Worm (Caenorhabditis elegans) whole organism, young adult: ENCODE results near the gene K09G1.2.

Experiments used
- C17E4.6 ChIP-seq: fragments of 200-800 bp; sonication (Bioruptor generic); IDR thresholded peaks from 2 replicates; pipeline ENCODE4 v1.3.6; 2022; ENCODE audit warnings: missing genetic modification reagents, missing genetic modification characterization, missing compliant biosample characterization
- D2030.7 ChIP-seq: fragments of 200-800 bp; sonication (Bioruptor generic); IDR thresholded peaks from 2 replicates; pipeline ENCODE4 v1.3.6; 2022; ENCODE audit warnings: missing genetic modification reagents, missing genetic modification characterization, missing compliant biosample characterization
- F10E7.11 ChIP-seq: sonication (generic microtip); optimal IDR thresholded peaks from 2 replicates; lab custom pipeline; 2017; ENCODE audit warnings: mild to moderate bottlenecking, missing genetic modification characterization, moderate library complexity, missing compliant biosample characterization
- F22D6.2 ChIP-seq: sonication (generic microtip); optimal IDR thresholded peaks from 2 replicates; lab custom pipeline; 2016; ENCODE audit warnings: mild to moderate bottlenecking, missing genetic modification characterization, missing compliant biosample characterization
- F23B12.7 ChIP-seq: sonication (generic microtip); optimal IDR thresholded peaks from 2 replicates; lab custom pipeline; 2017; ENCODE audit warnings: missing genetic modification characterization, mild to moderate bottlenecking, missing compliant biosample characterization, antibody characterized with exemption, moderate library complexity; ENCODE audit not compliant: insufficient read depth
- F37B4.10 ChIP-seq: fragments of 200-800 bp; sonication (Bioruptor generic); IDR thresholded peaks from 2 replicates; pipeline ENCODE4 v1.3.6; 2022; ENCODE audit warnings: missing genetic modification characterization, missing compliant biosample characterization
- F55B11.4 ChIP-seq: sonication (generic microtip); optimal IDR thresholded peaks from 2 replicates; lab custom pipeline; 2016; ENCODE audit warnings: missing compliant biosample characterization, missing genetic modification characterization, borderline replicate concordance; ENCODE audit not compliant: insufficient read depth
- F57A8.1 ChIP-seq: fragments of 200-800 bp; sonication (Bioruptor generic); optimal IDR thresholded peaks from 2 replicates; lab custom pipeline; 2018; ENCODE audit warnings: mild to moderate bottlenecking, missing genetic modification characterization, moderate library complexity, missing compliant biosample characterization
- K11D2.4 ChIP-seq: fragments of 200-800 bp; sonication (Bioruptor generic); IDR thresholded peaks from 2 replicates; pipeline ENCODE4 v1.3.6; 2022; ENCODE audit warnings: missing genetic modification reagents, missing genetic modification characterization, missing compliant biosample characterization
- Y53F4B.3 ChIP-seq: fragments of 200-800 bp; sonication (Bioruptor generic); IDR thresholded peaks from 2 replicates; pipeline ENCODE4 v1.3.6; 2022; ENCODE audit warnings: missing genetic modification reagents, missing genetic modification characterization, missing compliant biosample characterization
- Y67H2A.10 ChIP-seq: fragments of 200-800 bp; sonication (Bioruptor generic); conservative IDR thresholded peaks from 2 replicates; pipeline ENCODE4 v1.3.6; 2022; ENCODE audit warnings: missing genetic modification reagents, missing genetic modification characterization, missing compliant biosample characterization
- Y95B8A.8 ChIP-seq: fragments of 200-800 bp; sonication (Bioruptor generic); IDR thresholded peaks from 2 replicates; pipeline ENCODE4 v1.3.6; 2022; ENCODE audit warnings: missing genetic modification reagents, missing genetic modification characterization, missing compliant biosample characterization
- ama-1 ChIP-seq, 3 experiments: fragments of 150-350 bp in 1 of 3; sonication (generic microtip) in 2 of 3; optimal IDR thresholded peaks; 2 replicates each; lab custom pipeline; 2014 to 2018; ENCODE audit warnings: missing biosample characterization in 2 of 3, missing genetic modification characterization in 2 of 3, missing genetic modification reagents in 2 of 3
- aptf-2 ChIP-seq: fragments of 200-800 bp; sonication (Bioruptor generic); conservative IDR thresholded peaks from 2 replicates; pipeline ENCODE4 v1.3.6; 2022; ENCODE audit warnings: missing genetic modification reagents, missing genetic modification characterization, missing compliant biosample characterization
- aptf-3 ChIP-seq: fragments of 200-800 bp; sonication (Bioruptor generic); IDR thresholded peaks from 2 replicates; pipeline ENCODE4 v1.3.6; 2022; ENCODE audit warnings: missing genetic modification characterization, missing compliant biosample characterization
- bed-2 ChIP-seq: fragments of 200-800 bp; sonication (Bioruptor generic); IDR thresholded peaks from 2 replicates; pipeline ENCODE4 v1.3.6; 2022; ENCODE audit warnings: missing genetic modification reagents, missing genetic modification characterization, missing compliant biosample characterization
- ccch-3 ChIP-seq: fragments of 200-800 bp; sonication (Bioruptor generic); optimal IDR thresholded peaks from 2 replicates; lab custom pipeline; 2018; ENCODE audit warnings: mild to moderate bottlenecking, missing genetic modification characterization, missing compliant biosample characterization
- ceh-100 ChIP-seq: fragments of 200-800 bp; sonication (Bioruptor generic); IDR thresholded peaks from 2 replicates; pipeline ENCODE4 v1.3.6; 2022; ENCODE audit warnings: missing genetic modification reagents, missing genetic modification characterization, missing compliant biosample characterization
- ceh-27 ChIP-seq: fragments of 200-800 bp; sonication (Bioruptor generic); optimal IDR thresholded peaks from 2 replicates; lab custom pipeline; 2018; ENCODE audit warnings: mild to moderate bottlenecking, missing genetic modification characterization, moderate library complexity, missing compliant biosample characterization
- ceh-79 ChIP-seq: sonication (generic microtip); optimal IDR thresholded peaks from 2 replicates; lab custom pipeline; 2017; ENCODE audit warnings: mild to moderate bottlenecking, missing genetic modification characterization, missing compliant biosample characterization
- chd-7 ChIP-seq: sonication (generic microtip); optimal IDR thresholded peaks from 2 replicates; lab custom pipeline; 2016; ENCODE audit warnings: mild to moderate bottlenecking, missing genetic modification characterization, moderate library complexity, missing compliant biosample characterization
- egl-18 ChIP-seq: fragments of 200-800 bp; sonication (Bioruptor generic); IDR thresholded peaks from 2 replicates; pipeline ENCODE4 v1.3.6; 2022; ENCODE audit warnings: missing genetic modification reagents, missing genetic modification characterization, missing compliant biosample characterization
- egl-44 ChIP-seq: fragments of 200-800 bp; sonication (Bioruptor generic); IDR thresholded peaks from 2 replicates; pipeline ENCODE4 v1.3.6; 2022; ENCODE audit warnings: missing genetic modification reagents, missing genetic modification characterization, missing compliant biosample characterization
- egrh-3 ChIP-seq: fragments of 200-800 bp; sonication (Bioruptor generic); IDR thresholded peaks from 2 replicates; pipeline ENCODE4 v1.3.6; 2022; ENCODE audit warnings: missing genetic modification reagents, missing genetic modification characterization, missing compliant biosample characterization
- ets-4 ChIP-seq: fragments of 200-800 bp; sonication (Bioruptor generic); optimal IDR thresholded peaks from 2 replicates; lab custom pipeline; 2018; ENCODE audit warnings: mild to moderate bottlenecking, missing genetic modification characterization, missing compliant biosample characterization
- him-1 ChIP-seq: sonication (generic microtip); optimal IDR thresholded peaks from 2 replicates; lab custom pipeline; 2016; ENCODE audit warnings: missing genotype, missing genetic modification reagents, missing genetic modification characterization, missing compliant biosample characterization
- hlh-12 ChIP-seq: sonication (generic microtip); optimal IDR thresholded peaks from 2 replicates; lab custom pipeline; 2016; ENCODE audit warnings: missing genetic modification characterization, missing compliant biosample characterization
- hrde-1 ChIP-seq: sonication (generic microtip); optimal IDR thresholded peaks from 2 replicates; lab custom pipeline; 2016; ENCODE audit warnings: missing genetic modification characterization, mild to moderate bottlenecking, missing compliant biosample characterization, moderate library complexity, missing genotype, missing genetic modification reagents, borderline replicate concordance
- hsf-1 ChIP-seq: fragments of 200-800 bp; sonication (Bioruptor generic); IDR thresholded peaks from 2 replicates; pipeline ENCODE4 v1.3.6; 2022; ENCODE audit warnings: missing genetic modification reagents, missing genetic modification characterization, missing compliant biosample characterization
- lag-1 ChIP-seq: fragments of 200-800 bp; sonication (Bioruptor generic); IDR thresholded peaks from 2 replicates; pipeline ENCODE4 v1.3.6; 2022; ENCODE audit warnings: missing genetic modification reagents, missing genetic modification characterization, missing compliant biosample characterization
- madf-10 ChIP-seq: sonication (generic microtip); optimal IDR thresholded peaks from 2 replicates; lab custom pipeline; 2016; ENCODE audit warnings: mild to moderate bottlenecking, missing genetic modification characterization, missing compliant biosample characterization
- madf-8 ChIP-seq: fragments of 200-800 bp; sonication (Bioruptor generic); conservative IDR thresholded peaks from 2 replicates; pipeline ENCODE4 v1.3.6; 2022; ENCODE audit warnings: missing genetic modification reagents, missing genetic modification characterization, missing compliant biosample characterization
- mcd-1 ChIP-seq: fragments of 200-800 bp; sonication (Bioruptor generic); IDR thresholded peaks from 2 replicates; pipeline ENCODE4 v1.3.6; 2022; ENCODE audit warnings: missing genetic modification reagents, missing genetic modification characterization, missing compliant biosample characterization
- nhr-27 ChIP-seq: fragments of 200-800 bp; sonication (Bioruptor generic); optimal IDR thresholded peaks from 2 replicates; lab custom pipeline; 2018; ENCODE audit warnings: mild to moderate bottlenecking, missing genetic modification characterization, moderate library complexity, missing compliant biosample characterization
- pbrm-1 ChIP-seq: fragments of 200-800 bp; sonication (Bioruptor generic); IDR thresholded peaks from 2 replicates; pipeline ENCODE4 v1.3.6; 2022; ENCODE audit warnings: missing genetic modification reagents, missing genetic modification characterization, missing compliant biosample characterization
- pha-4 ChIP-seq: fragments of 150-350 bp; sonication (generic microtip); optimal IDR thresholded peaks from 2 replicates; lab custom pipeline; 2014; ENCODE audit warnings: missing biosample characterization, missing genetic modification reagents, missing genetic modification characterization
- sdz-38 ChIP-seq: sonication (generic microtip); optimal IDR thresholded peaks from 2 replicates; lab custom pipeline; 2016; ENCODE audit warnings: missing genotype, missing genetic modification characterization, missing compliant biosample characterization
- snpc-1.1 ChIP-seq: sonication (generic microtip); optimal IDR thresholded peaks from 2 replicates; lab custom pipeline; 2017; ENCODE audit warnings: missing genetic modification characterization, mild to moderate bottlenecking, missing compliant biosample characterization, antibody characterized with exemption, moderate library complexity, missing genotype, missing genetic modification reagents; ENCODE audit not compliant: insufficient read depth
- snpc-3.4 ChIP-seq: sonication (generic microtip); optimal IDR thresholded peaks from 2 replicates; lab custom pipeline; 2017; ENCODE audit warnings: missing genetic modification characterization, mild to moderate bottlenecking, missing compliant biosample characterization, antibody characterized with exemption, moderate library complexity, missing genotype, missing genetic modification reagents
- xnd-1 ChIP-seq: sonication (generic microtip); optimal IDR thresholded peaks from 2 replicates; lab custom pipeline; 2016; ENCODE audit warnings: missing genotype, missing genetic modification reagents, missing genetic modification characterization, missing compliant biosample characterization
- zfh-2 ChIP-seq: fragments of 200-800 bp; sonication (Bioruptor generic); conservative IDR thresholded peaks from 2 replicates; pipeline ENCODE4 v1.3.6; 2022; ENCODE audit warnings: missing genetic modification reagents, missing genetic modification characterization, missing compliant biosample characterization
- zim-3 ChIP-seq: sonication (generic microtip); optimal IDR thresholded peaks from 2 replicates; lab custom pipeline; 2017; ENCODE audit warnings: mild to moderate bottlenecking, missing genetic modification characterization, moderate library complexity, missing compliant biosample characterization
- ztf-18 ChIP-seq: sonication (generic microtip); optimal IDR thresholded peaks from 2 replicates; lab custom pipeline; 2016; ENCODE audit warnings: missing genotype, mild to moderate bottlenecking, missing genetic modification characterization, missing compliant biosample characterization
- ztf-25 ChIP-seq: fragments of 200-800 bp; sonication (Bioruptor generic); IDR thresholded peaks from 2 replicates; pipeline ENCODE4 v1.3.6; 2022; ENCODE audit warnings: missing genetic modification reagents, missing genetic modification characterization, missing compliant biosample characterization
- ztf-6 ChIP-seq: fragments of 200-800 bp; sonication (Bioruptor generic); IDR thresholded peaks from 2 replicates; pipeline ENCODE4 v1.3.6; 2022; ENCODE audit warnings: missing genetic modification reagents, missing genetic modification characterization, missing compliant biosample characterization

The K09G1.2 gene

ce11 chrV:9625122-9625521, 34.7 kb downstream of the K09G1.2 start, which contains the start of gene idpc-4:
TSS of gene idpc-4 (plus strand) at chrV:9625422.
- TF ChIP-seq Y67H2A.10 (GFP tag; lab: Robert Waterston, UW) (no peak), F23B12.7 (tag; lab: Kevin White, UChicago) (no peak), F55B11.4 (no peak), pbrm-1 (GFP tag; lab: Robert Waterston, UW) (no peak), zim-3 (tag; lab: Kevin White, UChicago) (no peak), ama-1 (optimal IDR thresholded peaks at IDR 0.05; lab: Kevin White, UChicago) (no peak), ama-1 (GFP tag; optimal IDR thresholded peaks at IDR 0.05; lab: Kevin White, UChicago) (no peak), K11D2.4 (no peak), madf-10 (no peak), egl-44 (no peak), sdz-38 (no peak), pha-4 (tag; lab: Kevin White, UChicago) (no peak)

ce11 chrV:9625604-9626446, 35.4 kb downstream of the K09G1.2 start, which contains the start of gene T06E4.7:
TSS of gene T06E4.7 (plus strand) at chrV:9626396.
- TF ChIP-seq ceh-79 (tag; lab: Kevin White, UChicago) (no peak), madf-10 (no peak), ztf-18 (no peak), Y53F4B.3 (no peak), ets-4 (GFP tag; lab: Kevin White, UChicago) (no peak), hlh-12 (tag; lab: Kevin White, UChicago) (no peak), F10E7.11 (tag; lab: Kevin White, UChicago) (no peak), F57A8.1 (GFP tag; lab: Kevin White, UChicago) (no peak), C17E4.6 (GFP tag; lab: Robert Waterston, UW) (no peak), Y95B8A.8 (GFP tag; lab: Robert Waterston, UW) (no peak), hsf-1 (no peak), snpc-3.4 (no peak), egrh-3 (GFP tag; lab: Robert Waterston, UW) (peak; percentile 92), ztf-6 (no peak), xnd-1 (tag; lab: Kevin White, UChicago) (no peak), F37B4.10 (GFP tag; lab: Robert Waterston, UW) (0 out of 2 replicates have a peak, but pooled peaks have one; percentile 4), ztf-25 (GFP tag; lab: Robert Waterston, UW) (0 out of 2 replicates have a peak, but pooled peaks have one; percentile 41), chd-7 (tag; lab: Kevin White, UChicago) (peak; percentile 32), lag-1 (GFP tag; lab: Robert Waterston, UW) (no peak), aptf-2 (GFP tag; lab: Robert Waterston, UW) (no peak), zfh-2 (peak; percentile 93), nhr-27 (tag; lab: Kevin White, UChicago) (no peak), him-1 (no peak), mcd-1 (GFP tag; lab: Robert Waterston, UW) (peak; percentile 20; the same call in 1 of the 2 replicates), hrde-1 (no peak), egl-18 (GFP tag; lab: Robert Waterston, UW) (no peak), snpc-1.1 (tag; lab: Kevin White, UChicago) (no peak), F22D6.2 (no peak), D2030.7 (0 out of 2 replicates have a peak, but pooled peaks have one; percentile 10), aptf-3 (no peak), ccch-3 (no peak), ceh-27 (GFP tag; lab: Kevin White, UChicago) (peak; percentile 13), bed-2 (no peak), ceh-100 (GFP tag; lab: Robert Waterston, UW) (no peak), F55B11.4 (no peak), madf-8 (GFP tag; lab: Robert Waterston, UW) (no peak)
